Worm (Caenorhabditis elegans): Measurements from ENCODE around the gene F56D3.1.

DNA sequence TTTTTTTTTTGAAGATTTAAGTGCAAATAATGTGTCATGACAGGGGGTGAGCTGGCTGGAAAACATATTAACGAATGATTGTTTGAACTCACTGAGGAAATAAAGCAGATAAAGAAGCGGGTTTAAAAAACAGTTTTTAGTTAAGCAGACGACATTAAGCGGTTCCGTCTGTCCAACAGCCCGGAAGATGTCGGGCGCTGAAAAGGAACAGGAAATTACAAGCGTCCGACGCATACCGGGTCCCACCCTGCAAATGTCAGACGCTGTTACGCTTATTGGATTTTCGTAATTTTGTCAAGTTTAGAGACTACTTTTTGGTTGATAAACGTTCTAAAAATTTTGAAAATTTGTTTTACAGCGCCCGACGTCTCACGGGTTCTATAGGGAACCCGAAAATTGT is 13.4 kb downstream of the F56D3.1 start:
- TF ChIP-seq ceh-36 (tag; optimal IDR thresholded peaks at IDR 0.05): no peak
- no peak for TF ChIP-seq tbx-37 (GFP tag; conservative IDR thresholded peaks at IDR 0.05)
- TF ChIP-seq flt-1 (GFP tag; IDR thresholded peaks at IDR 0.05): no peak
- TF ChIP-seq ets-7 (tag; optimal IDR thresholded peaks at IDR 0.05): no peak
- TF ChIP-seq ama-1 (optimal IDR thresholded peaks at IDR 0.05): no peak
- no peak for TF ChIP-seq pes-1 (GFP tag; IDR thresholded peaks at IDR 0.05)
- no peak for TF ChIP-seq B0310.2 (tag; optimal IDR thresholded peaks at IDR 0.05)
- TF ChIP-seq aly-1 (tag; optimal IDR thresholded peaks at IDR 0.05): no peak
- TF ChIP-seq tbx-11 (GFP tag; IDR thresholded peaks at IDR 0.05): no peak
- TF ChIP-seq sea-1 (GFP tag; conservative IDR thresholded peaks at IDR 0.05): no peak
- no peak for TF ChIP-seq hmbx-1 (tag; optimal IDR thresholded peaks at IDR 0.05)
- TF ChIP-seq F13C5.2 (tag; optimal IDR thresholded peaks at IDR 0.05): no peak
